Fruit fly (Drosophila melanogaster) whole organism, prepupa: ENCODE results near the gene CG11756.

Experiments
- Blimp-1 ChIP-seq: fragments of 200-800 bp; sonication (Bioruptor generic); optimal IDR thresholded peaks from 3 replicates; lab custom pipeline; 2017; ENCODE audit warnings: missing biosample characterization, missing genetic modification characterization, mild to moderate bottlenecking, moderate library complexity, missing genetic modification reagents
- CG10669 ChIP-seq: fragments of 200-800 bp; sonication (Bioruptor generic); optimal IDR thresholded peaks from 3 replicates; lab custom pipeline; 2018; ENCODE audit warnings: missing biosample characterization, mild to moderate bottlenecking, missing genetic modification characterization, moderate library complexity
- CG11294 ChIP-seq: fragments of 200-800 bp; sonication (Bioruptor generic); IDR thresholded peaks from 2 replicates; pipeline ENCODE4 v1.3.6; 2022; ENCODE audit warnings: missing biosample characterization, missing genetic modification characterization
- CG11762 ChIP-seq: fragments of 200-800 bp; sonication (Bioruptor generic); optimal IDR thresholded peaks from 3 replicates; lab custom pipeline; 2016; ENCODE audit warnings: missing biosample characterization, missing genetic modification characterization; ENCODE audit not compliant: insufficient read depth
- CG11902 ChIP-seq: fragments of 200-800 bp; sonication (Bioruptor generic); optimal IDR thresholded peaks from 3 replicates; lab custom pipeline; 2016; ENCODE audit warnings: missing biosample characterization, missing genetic modification characterization
- CG15336 ChIP-seq: fragments of 200-800 bp; sonication (Bioruptor generic); IDR thresholded peaks from 2 replicates; pipeline ENCODE4 v1.3.6; 2022; ENCODE audit warnings: missing biosample characterization, missing genetic modification characterization
- CG1621 ChIP-seq: fragments of 200-800 bp; sonication (Bioruptor generic); optimal IDR thresholded peaks from 3 replicates; lab custom pipeline; 2018; ENCODE audit warnings: missing biosample characterization, mild to moderate bottlenecking, missing genetic modification characterization
- CG16779 ChIP-seq: fragments of 200-800 bp; sonication (Bioruptor generic); optimal IDR thresholded peaks from 3 replicates; lab custom pipeline; 2017; ENCODE audit warnings: missing biosample characterization, mild to moderate bottlenecking, missing genetic modification characterization
- CG3032 ChIP-seq: fragments of 200-800 bp; optimal IDR thresholded peaks from 2 replicates; lab custom pipeline; 2019; ENCODE audit warnings: missing biosample characterization, mild to moderate bottlenecking, missing genetic modification characterization, moderate library complexity
- CG31627 ChIP-seq: fragments of 200-800 bp; sonication (Bioruptor generic); optimal IDR thresholded peaks from 3 replicates; lab custom pipeline; 2016; ENCODE audit warnings: missing biosample characterization, missing genetic modification characterization
- CG34406 ChIP-seq: fragments of 200-800 bp; sonication (Bioruptor generic); optimal IDR thresholded peaks from 3 replicates; lab custom pipeline; 2016; ENCODE audit warnings: missing biosample characterization, missing genetic modification characterization
- CG6163 ChIP-seq: fragments of 200-800 bp; sonication (Bioruptor generic); IDR thresholded peaks from 3 replicates; pipeline ENCODE4 v1.3.6; 2022; ENCODE audit warnings: missing biosample characterization, missing genetic modification characterization
- CG6792 ChIP-seq: fragments of 200-800 bp; sonication (Bioruptor generic); optimal IDR thresholded peaks from 3 replicates; lab custom pipeline; 2016; ENCODE audit warnings: missing biosample characterization, missing genetic modification characterization
- CG6854 ChIP-seq: fragments of 200-800 bp; sonication (Bioruptor generic); optimal IDR thresholded peaks from 2 replicates; lab custom pipeline; 2017; ENCODE audit warnings: missing biosample characterization, mild to moderate bottlenecking, missing genetic modification characterization
- CG7368 ChIP-seq: fragments of 200-800 bp; sonication (Bioruptor generic); optimal IDR thresholded peaks from 3 replicates; lab custom pipeline; 2016; ENCODE audit warnings: missing biosample characterization, missing genetic modification characterization
- CG8119 ChIP-seq: fragments of 200-800 bp; sonication (Bioruptor generic); IDR thresholded peaks from 3 replicates; pipeline ENCODE4 v1.3.6; 2022; ENCODE audit warnings: missing biosample characterization, missing genetic modification characterization
- CG8319 ChIP-seq: fragments of 200-800 bp; sonication (Bioruptor generic); optimal IDR thresholded peaks from 3 replicates; lab custom pipeline; 2016; ENCODE audit warnings: missing biosample characterization, missing genetic modification characterization
- CG8632 ChIP-seq: fragments of 200-800 bp; sonication (Bioruptor generic); optimal IDR thresholded peaks from 3 replicates; lab custom pipeline; 2016; ENCODE audit warnings: missing biosample characterization, missing genetic modification characterization
- CG9139 ChIP-seq: fragments of 200-800 bp; sonication (Bioruptor generic); optimal IDR thresholded peaks from 3 replicates; lab custom pipeline; 2017; ENCODE audit warnings: missing biosample characterization, mild to moderate bottlenecking, missing genetic modification characterization
- Eip75B ChIP-seq: fragments of 200-800 bp; sonication (Bioruptor generic); optimal IDR thresholded peaks from 3 replicates; lab custom pipeline; 2016; ENCODE audit warnings: missing biosample characterization, missing genetic modification characterization
- Eip78C ChIP-seq: fragments of 200-800 bp; sonication (Bioruptor generic); peaks from one replicate; lab custom pipeline; 2016; ENCODE audit warnings: missing biosample characterization, missing genetic modification characterization
- Eip93F ChIP-seq: fragments of 200-800 bp; sonication (Bioruptor generic); optimal IDR thresholded peaks from 2 replicates; lab custom pipeline; 2016; ENCODE audit warnings: missing biosample characterization, mild to moderate bottlenecking, missing genetic modification characterization
- Ets21C ChIP-seq: fragments of 200-800 bp; sonication (Bioruptor generic); optimal IDR thresholded peaks from 3 replicates; lab custom pipeline; 2016; ENCODE audit warnings: missing biosample characterization, missing genetic modification characterization
- Ets96B ChIP-seq: fragments of 200-800 bp; optimal IDR thresholded peaks from 2 replicates; lab custom pipeline; 2019; ENCODE audit warnings: missing biosample characterization, mild to moderate bottlenecking, missing genetic modification characterization, moderate library complexity
- Gug ChIP-seq: fragments of 200-800 bp; sonication (Bioruptor generic); IDR thresholded peaks from 2 replicates; pipeline ENCODE4 v1.3.6; 2022; ENCODE audit warnings: missing biosample characterization, missing genetic modification characterization
- Hr38 ChIP-seq: sonication (Bioruptor generic); optimal IDR thresholded peaks from 2 replicates; lab custom pipeline; 2016; ENCODE audit warnings: missing biosample characterization, missing genetic modification characterization
- Hr39 ChIP-seq: fragments of 200-800 bp; sonication (Bioruptor generic); optimal IDR thresholded peaks from 2 replicates; lab custom pipeline; 2016; ENCODE audit warnings: missing biosample characterization, missing genetic modification characterization
- Lpt ChIP-seq: fragments of 200-800 bp; sonication (Bioruptor generic); optimal IDR thresholded peaks from 3 replicates; lab custom pipeline; 2016; ENCODE audit warnings: missing biosample characterization, missing genetic modification characterization
- OdsH ChIP-seq: fragments of 200-800 bp; sonication (Bioruptor generic); optimal IDR thresholded peaks from 3 replicates; lab custom pipeline; 2016; ENCODE audit warnings: missing biosample characterization, missing genetic modification characterization
- Smox ChIP-seq: fragments of 200-800 bp; sonication (Bioruptor generic); optimal IDR thresholded peaks from 3 replicates; lab custom pipeline; 2016; ENCODE audit warnings: missing biosample characterization, missing genetic modification characterization
- Sox102F ChIP-seq: fragments of 200-800 bp; sonication (Bioruptor generic); optimal IDR thresholded peaks from 2 replicates; lab custom pipeline; 2016; ENCODE audit warnings: missing biosample characterization, mild to moderate bottlenecking, missing genetic modification characterization
- Sox14 ChIP-seq: fragments of 200-800 bp; sonication (Bioruptor generic); optimal IDR thresholded peaks from 3 replicates; lab custom pipeline; 2016; ENCODE audit warnings: missing biosample characterization, missing genetic modification characterization
- Sox15 ChIP-seq: fragments of 200-800 bp; sonication (Bioruptor generic); optimal IDR thresholded peaks from 3 replicates; lab custom pipeline; 2016; ENCODE audit warnings: missing biosample characterization, missing genetic modification characterization
- achi ChIP-seq: fragments of 200-800 bp; sonication (Bioruptor generic); optimal IDR thresholded peaks from 3 replicates; lab custom pipeline; 2016; ENCODE audit warnings: missing biosample characterization, missing genetic modification characterization
- acj6 ChIP-seq: fragments of 200-800 bp; sonication (Bioruptor generic); optimal IDR thresholded peaks from 3 replicates; lab custom pipeline; 2016; ENCODE audit warnings: missing biosample characterization, missing genetic modification characterization
- cyc ChIP-seq: fragments of 200-800 bp; sonication (Bioruptor generic); optimal IDR thresholded peaks from 3 replicates; lab custom pipeline; 2016; ENCODE audit warnings: missing biosample characterization, missing genetic modification characterization
- eg ChIP-seq: fragments of 200-800 bp; sonication (Bioruptor generic); IDR thresholded peaks from 3 replicates; pipeline ENCODE4 v1.3.6; 2022; ENCODE audit warnings: missing biosample characterization, missing genetic modification characterization
- esn ChIP-seq: fragments of 200-800 bp; sonication (Bioruptor generic); optimal IDR thresholded peaks from 2 replicates; lab custom pipeline; 2016; ENCODE audit warnings: missing biosample characterization, mild to moderate bottlenecking, missing genetic modification characterization, moderate library complexity
- fd85E ChIP-seq: fragments of 200-800 bp; sonication (Bioruptor generic); optimal IDR thresholded peaks from 3 replicates; lab custom pipeline; 2016; ENCODE audit warnings: missing biosample characterization, missing genetic modification characterization
- fkh ChIP-seq: fragments of 200-800 bp; sonication (Bioruptor generic); optimal IDR thresholded peaks from 3 replicates; lab custom pipeline; 2017; ENCODE audit warnings: missing biosample characterization, mild to moderate bottlenecking, missing genetic modification characterization, moderate library complexity
- lz ChIP-seq: fragments of 200-800 bp; sonication (Bioruptor generic); optimal IDR thresholded peaks from 3 replicates; lab custom pipeline; 2016; ENCODE audit warnings: missing biosample characterization, missing genetic modification characterization
- net ChIP-seq: fragments of 200-800 bp; sonication (Bioruptor generic); optimal IDR thresholded peaks from 3 replicates; lab custom pipeline; 2016; ENCODE audit warnings: missing biosample characterization, missing genetic modification characterization
- pdm3 ChIP-seq: fragments of 200-800 bp; sonication (Bioruptor generic); optimal IDR thresholded peaks from 3 replicates; lab custom pipeline; 2016; ENCODE audit warnings: missing biosample characterization, missing genetic modification characterization
- salr ChIP-seq, 2 experiments: fragments of 200-800 bp; sonication (Bioruptor generic); optimal IDR thresholded peaks; 3 replicates each; lab custom pipeline; 2016 to 2018; ENCODE audit warnings: missing biosample characterization in 2 of 2, missing genetic modification characterization in 2 of 2, mild to moderate bottlenecking in 1 of 2
- spab ChIP-seq: fragments of 200-800 bp; sonication (Bioruptor generic); optimal IDR thresholded peaks from 2 replicates; lab custom pipeline; 2017; ENCODE audit warnings: missing biosample characterization, mild to moderate bottlenecking, missing genetic modification characterization, missing genetic modification reagents
- ss ChIP-seq, 2 experiments: fragments of 200-800 bp; sonication (Bioruptor generic); optimal IDR thresholded peaks; 2 replicates in 1 of 2; 3 replicates in 1 of 2; lab custom pipeline; 2017 to 2018; ENCODE audit warnings: mild to moderate bottlenecking in 2 of 2, missing biosample characterization in 2 of 2, missing genetic modification characterization in 2 of 2, moderate library complexity in 1 of 2
- svp ChIP-seq: fragments of 200-800 bp; sonication (Bioruptor generic); peaks from one replicate; lab custom pipeline; 2016; ENCODE audit warnings: missing biosample characterization, missing genetic modification characterization
- topi ChIP-seq: fragments of 200-800 bp; sonication (Bioruptor generic); optimal IDR thresholded peaks from 3 replicates; lab custom pipeline; 2016; ENCODE audit warnings: missing biosample characterization, missing genetic modification characterization
- vri ChIP-seq: fragments of 200-800 bp; sonication (Bioruptor generic); optimal IDR thresholded peaks from 3 replicates; lab custom pipeline; 2016; ENCODE audit warnings: missing biosample characterization, mild to moderate bottlenecking, missing genetic modification characterization

The CG11756 gene

dm6 chrX:11326213-11326731 is 21.6 kb upstream of the CG11756 start (continued):
- TF ChIP-seq CG7368 (GFP tag; lab: Kevin White, UChicago): peak; percentile 43
- peak; percentile 65 for TF ChIP-seq vri (GFP tag; lab: Kevin White, UChicago)
- TF ChIP-seq CG8119 (GFP tag; lab: Robert Waterston, UW): peak; percentile 84
- TF ChIP-seq CG15336 (GFP tag; lab: Robert Waterston, UW): peak; percentile 79
- no peak for TF ChIP-seq CG6854 (GFP tag; lab: Kevin White, UChicago)
- peak; percentile 97 for TF ChIP-seq fkh (GFP tag; lab: Kevin White, UChicago)
- TF ChIP-seq CG11762 (GFP tag; lab: Kevin White, UChicago): peak; percentile 67
- peak; percentile 59 for TF ChIP-seq CG11902 (GFP tag; lab: Kevin White, UChicago)
- TF ChIP-seq pdm3 (GFP tag; lab: Kevin White, UChicago): peak; percentile 83
- TF ChIP-seq ss (GFP tag; optimal IDR thresholded peaks at IDR 0.05; lab: Kevin White, UChicago): peak in 1 of 2 experiments; percentile 52
- peak; percentile 59 for TF ChIP-seq CG16779 (tag; lab: Kevin White, UChicago)
- peak; percentile 73 for TF ChIP-seq CG11294 (GFP tag; lab: Robert Waterston, UW)
- TF ChIP-seq Eip93F: no peak
- TF ChIP-seq Eip78C (GFP tag; lab: Kevin White, UChicago): peak; percentile 95
- TF ChIP-seq net (GFP tag; lab: Kevin White, UChicago): peak; percentile 74
- TF ChIP-seq eg (GFP tag; lab: Robert Waterston, UW): peak; percentile 76
- peak; percentile 68 for TF ChIP-seq lz (GFP tag; lab: Kevin White, UChicago)
- TF ChIP-seq CG10669: peak; percentile 79
- peak; percentile 60 for TF ChIP-seq CG8632 (GFP tag; lab: Kevin White, UChicago)
- TF ChIP-seq fd85E (GFP tag; lab: Kevin White, UChicago): peak; percentile 34
- TF ChIP-seq esn (GFP tag; lab: Kevin White, UChicago): peak; percentile 78
- TF ChIP-seq CG9139: peak; percentile 63
- TF ChIP-seq Smox (GFP tag; lab: Kevin White, UChicago): peak; percentile 70
- TF ChIP-seq CG6792: peak; percentile 72
- TF ChIP-seq Hr39: peak; percentile 68
- TF ChIP-seq Sox102F (GFP tag; lab: Kevin White, UChicago): peak; percentile 74
- TF ChIP-seq CG34406: peak; percentile 61
- TF ChIP-seq Eip75B: peak; percentile 73
- TF ChIP-seq Ets21C (GFP tag; lab: Kevin White, UChicago): peak; percentile 58
- peak; percentile 91 for TF ChIP-seq svp
- peak; percentile 72 for TF ChIP-seq topi (GFP tag; lab: Kevin White, UChicago)
- TF ChIP-seq cyc (GFP tag; lab: Kevin White, UChicago): peak; percentile 62
- TF ChIP-seq CG8319 (GFP tag; lab: Kevin White, UChicago): peak; percentile 33
- TF ChIP-seq Ets96B (tag; lab: Kevin White, UChicago): peak; percentile 72
- TF ChIP-seq OdsH: peak; percentile 78
- TF ChIP-seq Hr38 (GFP tag; lab: Kevin White, UChicago): no peak
- TF ChIP-seq acj6: peak; percentile 81
- TF ChIP-seq Gug (GFP tag; lab: Robert Waterston, UW): peak; percentile 58; the same call in 1 of the 2 replicates

- TF ChIP-seq CG3032 (peak; percentile 36), CG31627 (GFP tag; lab: Kevin White, UChicago) (peak; percentile 68), pdm3 (GFP tag; lab: Kevin White, UChicago) (no peak), CG11294 (GFP tag; lab: Robert Waterston, UW) (no peak), Lpt (GFP tag; lab: Kevin White, UChicago) (peak; percentile 14), CG15336 (GFP tag; lab: Robert Waterston, UW) (peak; percentile 64), salr (GFP tag; optimal IDR thresholded peaks at IDR 0.05; lab: Kevin White, UChicago) (peak in 1 of 2 experiments; percentile 30), Blimp-1 (peak; percentile 28), Sox14 (GFP tag; lab: Kevin White, UChicago) (peak; percentile 48), CG1621 (tag; lab: Kevin White, UChicago) (no peak), CG9139 (no peak), CG10669 (no peak), lz (GFP tag; lab: Kevin White, UChicago) (peak; percentile 69), Gug (GFP tag; lab: Robert Waterston, UW) (peak; percentile 38; the same call in 1 of the 2 replicates), Sox15 (GFP tag; lab: Kevin White, UChicago) (peak; percentile 46), Smox (GFP tag; lab: Kevin White, UChicago) (peak; percentile 47), achi (GFP tag; lab: Kevin White, UChicago) (peak; percentile 71), CG6163 (GFP tag; lab: Robert Waterston, UW) (0 out of 3 replicates have a peak, but pooled peaks have one; percentile 30), spab (no peak), CG11762 (GFP tag; lab: Kevin White, UChicago) (peak; percentile 45), CG34406 (peak; percentile 79)
These were observed 9.7 kb upstream of the CG11756 start for dm6 chrX:11338047-11338747.
